Worm (Caenorhabditis elegans): ENCODE results near the gene Y82E9BL.5.

The Y82E9BL.5 gene

DNA sequence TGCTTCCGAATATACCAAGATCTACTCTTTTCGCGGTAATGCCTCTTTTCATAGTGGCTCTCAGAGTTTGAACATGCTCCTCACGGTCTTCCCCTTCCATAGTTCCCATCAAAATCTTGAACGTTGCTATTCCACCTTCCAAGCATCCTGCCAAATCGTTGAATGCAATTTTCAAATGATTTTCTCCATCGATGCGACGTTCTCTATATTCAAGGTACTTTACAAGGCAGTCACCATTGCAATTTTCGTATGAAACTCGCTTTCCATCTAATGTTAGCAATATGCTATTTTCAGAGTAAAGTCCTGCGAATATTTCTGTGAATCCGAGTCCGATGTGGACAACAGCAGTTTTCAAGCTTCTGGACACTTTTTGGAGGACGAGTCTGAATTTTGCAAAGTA, 33.2 kb downstream of the Y82E9BL.5 start:
- TF ChIP-seq tbx-37 (GFP tag; conservative IDR thresholded peaks at IDR 0.05): no peak
- no peak for TF ChIP-seq ama-1 (optimal IDR thresholded peaks at IDR 0.05)
- no peak for TF ChIP-seq aly-1 (tag; optimal IDR thresholded peaks at IDR 0.05)
- TF ChIP-seq tbx-11 (GFP tag; IDR thresholded peaks at IDR 0.05): no peak
- TF ChIP-seq hmbx-1 (tag; optimal IDR thresholded peaks at IDR 0.05): no peak
- TF ChIP-seq B0310.2 (tag; optimal IDR thresholded peaks at IDR 0.05): no peak
- TF ChIP-seq hnd-1 (tag; optimal IDR thresholded peaks at IDR 0.05): no peak
- no peak for TF ChIP-seq ets-7 (tag; optimal IDR thresholded peaks at IDR 0.05)
- no peak for TF ChIP-seq scrt-1 (GFP tag; IDR thresholded peaks at IDR 0.05)
- no peak for TF ChIP-seq flt-1 (GFP tag; IDR thresholded peaks at IDR 0.05)
- no peak for TF ChIP-seq hmg-4 (GFP tag; optimal IDR thresholded peaks at IDR 0.05)
- no peak for TF ChIP-seq tra-4 (tag; optimal IDR thresholded peaks at IDR 0.05)

ce11 chrIII:1311367-1311766, 36.1 kb downstream of the Y82E9BL.5 start:
- TF ChIP-seq hnd-1 (tag; optimal IDR thresholded peaks at IDR 0.05): no peak
- no peak for TF ChIP-seq flt-1 (GFP tag; IDR thresholded peaks at IDR 0.05)
- no peak for TF ChIP-seq ceh-13 (GFP tag; optimal IDR thresholded peaks at IDR 0.05)
- TF ChIP-seq tbx-11 (GFP tag; IDR thresholded peaks at IDR 0.05): no peak
- TF ChIP-seq tbx-37 (GFP tag; conservative IDR thresholded peaks at IDR 0.05): no peak
- no peak for TF ChIP-seq hmg-4 (GFP tag; optimal IDR thresholded peaks at IDR 0.05)
- TF ChIP-seq F13C5.2 (tag; optimal IDR thresholded peaks at IDR 0.05): no peak
- TF ChIP-seq sea-1 (GFP tag; conservative IDR thresholded peaks at IDR 0.05): no peak
- no peak for TF ChIP-seq ceh-36 (tag; optimal IDR thresholded peaks at IDR 0.05)
- no peak for TF ChIP-seq ama-1 (optimal IDR thresholded peaks at IDR 0.05)
- TF ChIP-seq aly-1 (tag; optimal IDR thresholded peaks at IDR 0.05): no peak
- no peak for TF ChIP-seq pes-1 (GFP tag; IDR thresholded peaks at IDR 0.05)
- no peak for TF ChIP-seq ets-7 (tag; optimal IDR thresholded peaks at IDR 0.05)
- TF ChIP-seq hmbx-1 (tag; optimal IDR thresholded peaks at IDR 0.05): no peak
- no peak for TF ChIP-seq scrt-1 (GFP tag; IDR thresholded peaks at IDR 0.05)

- no peak for TF ChIP-seq ceh-13 (GFP tag; optimal IDR thresholded peaks at IDR 0.05)
- no peak for TF ChIP-seq sea-1 (GFP tag; conservative IDR thresholded peaks at IDR 0.05)
- no peak for TF ChIP-seq pes-1 (GFP tag; IDR thresholded peaks at IDR 0.05)
- TF ChIP-seq tbx-37 (GFP tag; conservative IDR thresholded peaks at IDR 0.05): no peak
- no peak for TF ChIP-seq flt-1 (GFP tag; IDR thresholded peaks at IDR 0.05)
- no peak for TF ChIP-seq hmbx-1 (tag; optimal IDR thresholded peaks at IDR 0.05)
- TF ChIP-seq tra-4 (tag; optimal IDR thresholded peaks at IDR 0.05): no peak
- no peak for TF ChIP-seq B0310.2 (tag; optimal IDR thresholded peaks at IDR 0.05)
- no peak for TF ChIP-seq ets-7 (tag; optimal IDR thresholded peaks at IDR 0.05)
- no peak for TF ChIP-seq hnd-1 (tag; optimal IDR thresholded peaks at IDR 0.05)
- no peak for TF ChIP-seq F13C5.2 (tag; optimal IDR thresholded peaks at IDR 0.05)
- no peak for TF ChIP-seq scrt-1 (GFP tag; IDR thresholded peaks at IDR 0.05)
- TF ChIP-seq hmg-4 (GFP tag; optimal IDR thresholded peaks at IDR 0.05): no peak
- no peak for TF ChIP-seq ceh-36 (tag; optimal IDR thresholded peaks at IDR 0.05)
- no peak for TF ChIP-seq tbx-11 (GFP tag; IDR thresholded peaks at IDR 0.05)
- TF ChIP-seq aly-1 (tag; optimal IDR thresholded peaks at IDR 0.05): no peak
- no peak for TF ChIP-seq ama-1 (optimal IDR thresholded peaks at IDR 0.05)
Measured at ce11 chrIII:1308887-1309286, 38.6 kb downstream of the Y82E9BL.5 start, which contains the start of gene Y82E9BL.12. Y82E9BL.12 (plus strand) TSS chrIII:1309187.

ce11 chrIII:1308209-1308608, 39.2 kb downstream of the Y82E9BL.5 start, which contains the start of gene fbxa-79:
fbxa-79 (minus strand) TSS chrIII:1308294.
- TF ChIP-seq hnd-1 (tag; optimal IDR thresholded peaks at IDR 0.05) (no peak), B0310.2 (tag; optimal IDR thresholded peaks at IDR 0.05) (no peak), sea-1 (GFP tag; conservative IDR thresholded peaks at IDR 0.05) (no peak), tra-4 (tag; optimal IDR thresholded peaks at IDR 0.05) (no peak), hmg-4 (GFP tag; optimal IDR thresholded peaks at IDR 0.05) (no peak), scrt-1 (GFP tag; IDR thresholded peaks at IDR 0.05) (no peak), pes-1 (GFP tag; IDR thresholded peaks at IDR 0.05) (no peak), aly-1 (tag; optimal IDR thresholded peaks at IDR 0.05) (no peak), ceh-13 (GFP tag; optimal IDR thresholded peaks at IDR 0.05) (no peak), ceh-36 (tag; optimal IDR thresholded peaks at IDR 0.05) (no peak)

- TF ChIP-seq ceh-13 (GFP tag; optimal IDR thresholded peaks at IDR 0.05) (no peak), flt-1 (GFP tag; IDR thresholded peaks at IDR 0.05) (no peak), sea-1 (GFP tag; conservative IDR thresholded peaks at IDR 0.05) (no peak), hmbx-1 (tag; optimal IDR thresholded peaks at IDR 0.05) (no peak), tra-4 (tag; optimal IDR thresholded peaks at IDR 0.05) (no peak), pes-1 (GFP tag; IDR thresholded peaks at IDR 0.05) (no peak), ceh-36 (tag; optimal IDR thresholded peaks at IDR 0.05) (no peak), F13C5.2 (tag; optimal IDR thresholded peaks at IDR 0.05) (no peak), tbx-37 (GFP tag; conservative IDR thresholded peaks at IDR 0.05) (no peak), tbx-11 (GFP tag; IDR thresholded peaks at IDR 0.05) (no peak), B0310.2 (tag; optimal IDR thresholded peaks at IDR 0.05) (no peak), ama-1 (optimal IDR thresholded peaks at IDR 0.05) (no peak), hnd-1 (tag; optimal IDR thresholded peaks at IDR 0.05) (no peak), ets-7 (tag; optimal IDR thresholded peaks at IDR 0.05) (no peak), aly-1 (tag; optimal IDR thresholded peaks at IDR 0.05) (no peak), hmg-4 (GFP tag; optimal IDR thresholded peaks at IDR 0.05) (no peak), scrt-1 (GFP tag; IDR thresholded peaks at IDR 0.05) (no peak)
Measured at ce11 chrIII:1307333-1307732, 40.1 kb downstream of the Y82E9BL.5 start.

DNA sequence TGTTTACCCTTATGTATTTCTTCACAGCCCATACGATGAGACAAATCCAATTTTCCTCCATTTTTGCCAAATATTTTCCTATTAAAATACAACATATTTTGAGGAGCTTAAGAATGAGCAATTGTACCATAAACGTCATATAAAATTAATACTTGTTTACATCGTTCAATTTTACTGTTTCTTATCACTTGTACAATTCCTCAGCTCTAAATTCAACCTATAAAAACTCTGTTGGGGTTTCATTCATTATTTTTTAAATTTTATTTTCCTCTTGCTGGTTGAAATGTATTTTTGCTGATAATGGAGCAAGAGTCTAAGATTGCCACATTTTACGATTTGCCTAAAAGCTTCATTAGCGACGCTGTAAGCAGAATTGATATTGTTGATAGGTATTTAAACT, 44.0 kb downstream of the Y82E9BL.5 start, which contains the start of gene fbxa-75:
Gene fbxa-75, plus strand, starts transcription at position 301 of the 400 bp plus-strand sequence.
- TF ChIP-seq hmg-4 (GFP tag; optimal IDR thresholded peaks at IDR 0.05) (no peak), tra-4 (tag; optimal IDR thresholded peaks at IDR 0.05) (no peak), tbx-11 (GFP tag; IDR thresholded peaks at IDR 0.05) (no peak), flt-1 (GFP tag; IDR thresholded peaks at IDR 0.05) (no peak), ceh-36 (tag; optimal IDR thresholded peaks at IDR 0.05) (no peak), ceh-13 (GFP tag; optimal IDR thresholded peaks at IDR 0.05) (no peak), scrt-1 (GFP tag; IDR thresholded peaks at IDR 0.05) (no peak), hmbx-1 (tag; optimal IDR thresholded peaks at IDR 0.05) (no peak), tbx-37 (GFP tag; conservative IDR thresholded peaks at IDR 0.05) (no peak), ets-7 (tag; optimal IDR thresholded peaks at IDR 0.05) (no peak), hnd-1 (tag; optimal IDR thresholded peaks at IDR 0.05) (no peak), pes-1 (GFP tag; IDR thresholded peaks at IDR 0.05) (no peak), B0310.2 (tag; optimal IDR thresholded peaks at IDR 0.05) (no peak), ama-1 (optimal IDR thresholded peaks at IDR 0.05) (no peak)

ce11 chrIII:1297604-1298003, 49.8 kb downstream of the Y82E9BL.5 start, which contains the start of gene fbxa-28:
fbxa-28 (plus strand) TSS chrIII:1297904.
- TF ChIP-seq tra-4 (tag; optimal IDR thresholded peaks at IDR 0.05): no peak
- TF ChIP-seq F13C5.2 (tag; optimal IDR thresholded peaks at IDR 0.05): no peak
- TF ChIP-seq flt-1 (GFP tag; IDR thresholded peaks at IDR 0.05): no peak
- TF ChIP-seq aly-1 (tag; optimal IDR thresholded peaks at IDR 0.05): no peak
- no peak for TF ChIP-seq sea-1 (GFP tag; conservative IDR thresholded peaks at IDR 0.05)
- TF ChIP-seq tbx-37 (GFP tag; conservative IDR thresholded peaks at IDR 0.05): no peak
- TF ChIP-seq pes-1 (GFP tag; IDR thresholded peaks at IDR 0.05): no peak
- TF ChIP-seq hmg-4 (GFP tag; optimal IDR thresholded peaks at IDR 0.05): no peak
- no peak for TF ChIP-seq ceh-13 (GFP tag; optimal IDR thresholded peaks at IDR 0.05)

All from whole organism, early embryonic.